Fruit fly (Drosophila melanogaster) whole organism, embryonic: Measurements from ENCODE around the gene CG1640.
A peak's percentile ranks its signal among the peaks of the same experiment; 100 is the strongest.

Source experiments
- Bgb ChIP-seq: fragments of 200-800 bp; sonication (Bioruptor generic); IDR thresholded peaks from 2 replicates; pipeline ENCODE4 v1.3.6; 2022; ENCODE audit warnings: missing biosample characterization, missing genetic modification characterization; ENCODE audit not compliant: partially characterized antibody
- Bteb2 ChIP-seq: fragments of 200-800 bp; sonication (Bioruptor generic); optimal IDR thresholded peaks from 2 replicates; lab custom pipeline; 2016; ENCODE audit warnings: missing biosample characterization, missing genetic modification characterization
- CG1024 ChIP-seq: fragments of 200-800 bp; sonication (Bioruptor generic); IDR thresholded peaks from 2 replicates; pipeline ENCODE4 v1.3.6; 2022; ENCODE audit warnings: missing biosample characterization, missing genetic modification characterization
- CG10565 ChIP-seq: fragments of 200-800 bp; sonication (Bioruptor generic); optimal IDR thresholded peaks from 3 replicates; lab custom pipeline; 2016; ENCODE audit warnings: missing biosample characterization, mild to moderate bottlenecking, missing genetic modification characterization
- CG12104 ChIP-seq: fragments of 200-800 bp; sonication (Bioruptor generic); optimal IDR thresholded peaks from 3 replicates; lab custom pipeline; 2016; ENCODE audit warnings: missing biosample characterization, missing genetic modification characterization
- CG14050 ChIP-seq: fragments of 200-800 bp; sonication (Bioruptor generic); IDR thresholded peaks from 3 replicates; pipeline ENCODE4 v1.3.6; 2022; ENCODE audit warnings: missing biosample characterization, missing genetic modification characterization
- CG14860 ChIP-seq: fragments of 200-800 bp; sonication (Bioruptor generic); IDR thresholded peaks from 3 replicates; pipeline ENCODE4 v1.3.6; 2022; ENCODE audit warnings: missing biosample characterization, missing genetic modification characterization; ENCODE audit not compliant: partially characterized antibody
- CG1792 ChIP-seq: fragments of 200-800 bp; sonication (Bioruptor generic); optimal IDR thresholded peaks from 2 replicates; lab custom pipeline; 2016; ENCODE audit warnings: missing biosample characterization, missing genetic modification characterization
- CG2120 ChIP-seq: fragments of 200-800 bp; sonication (Bioruptor generic); optimal IDR thresholded peaks from 3 replicates; lab custom pipeline; 2016; ENCODE audit warnings: missing biosample characterization, missing genetic modification characterization
- CG31441 ChIP-seq: fragments of 200-800 bp; sonication (Bioruptor generic); IDR thresholded peaks from 2 replicates; pipeline ENCODE4 v1.3.6; 2022; ENCODE audit warnings: missing biosample characterization, missing genetic modification characterization
- CG42726 ChIP-seq: fragments of 200-800 bp; sonication (Bioruptor generic); IDR thresholded peaks from 2 replicates; pipeline ENCODE4 v1.3.6; 2022; ENCODE audit warnings: missing biosample characterization, missing genetic modification characterization; ENCODE audit not compliant: partially characterized antibody
- CG6254 ChIP-seq: fragments of 200-800 bp; sonication (Bioruptor generic); optimal IDR thresholded peaks from 3 replicates; lab custom pipeline; 2017; ENCODE audit warnings: mild to moderate bottlenecking, missing biosample characterization, missing genetic modification reagents, missing genetic modification characterization
- CrebB ChIP-seq: fragments of 200-800 bp; sonication (Bioruptor generic); optimal IDR thresholded peaks from 3 replicates; lab custom pipeline; 2018; ENCODE audit warnings: missing biosample characterization, mild to moderate bottlenecking, missing genetic modification characterization
- D19A ChIP-seq: fragments of 200-800 bp; optimal IDR thresholded peaks from 3 replicates; lab custom pipeline; 2019; ENCODE audit warnings: missing biosample characterization, mild to moderate bottlenecking, missing genetic modification characterization, moderate library complexity
- Doc3 ChIP-seq: fragments of 200-800 bp; sonication (Bioruptor generic); IDR thresholded peaks from 3 replicates; pipeline ENCODE4 v1.3.6; 2022; ENCODE audit warnings: missing biosample characterization, missing genetic modification characterization; ENCODE audit not compliant: partially characterized antibody
- E2f1 ChIP-seq: fragments of 200-800 bp; sonication (Bioruptor generic); IDR thresholded peaks from 2 replicates; pipeline ENCODE4 v1.3.6; 2022; ENCODE audit warnings: missing biosample characterization, missing genetic modification characterization
- Gug ChIP-seq: fragments of 200-800 bp; sonication (Bioruptor generic); IDR thresholded peaks from 4 replicates; pipeline ENCODE4 v1.3.6; 2022; ENCODE audit warnings: missing biosample characterization, missing genetic modification characterization
- Hr3 ChIP-seq: fragments of 200-800 bp; sonication (Bioruptor generic); optimal IDR thresholded peaks from 3 replicates; lab custom pipeline; 2016; ENCODE audit warnings: missing biosample characterization, missing genetic modification characterization
- NC2β ChIP-seq: fragments of 200-800 bp; sonication (Bioruptor generic); optimal IDR thresholded peaks from 2 replicates; lab custom pipeline; 2016; ENCODE audit warnings: missing biosample characterization, missing genetic modification characterization
- Trl ChIP-seq, 3 experiments: fragments of >200 bp in 2 of 3; fragments of 200-800 bp in 1 of 3; sonication (Bioruptor generic) in 1 of 3; optimal IDR thresholded peaks; 2 replicates in 1 of 3; 3 replicates in 2 of 3; lab custom pipeline; 2016 to 2017; ENCODE audit warnings: missing biosample characterization in 1 of 3, missing genetic modification characterization in 1 of 3
- abd-A ChIP-seq: fragments of 200-800 bp; sonication (Bioruptor generic); optimal IDR thresholded peaks from 3 replicates; lab custom pipeline; 2019; ENCODE audit warnings: missing biosample characterization, mild to moderate bottlenecking, missing genetic modification characterization, moderate library complexity
- ase ChIP-seq: fragments of 200-800 bp; sonication (Bioruptor generic); IDR thresholded peaks from 3 replicates; pipeline ENCODE4 v1.3.6; 2022; ENCODE audit warnings: missing biosample characterization, missing genetic modification characterization
- br ChIP-seq: fragments of >200 bp; optimal IDR thresholded peaks from 2 replicates; lab custom pipeline; 2017
- cg ChIP-seq: fragments of 200-800 bp; sonication (Bioruptor generic); optimal IDR thresholded peaks from 3 replicates; lab custom pipeline; 2019; ENCODE audit warnings: missing biosample characterization, mild to moderate bottlenecking, missing genetic modification characterization, moderate library complexity
- chif ChIP-seq, 2 experiments: fragments of 200-800 bp; sonication (Bioruptor generic); optimal IDR thresholded peaks; 3 replicates each; lab custom pipeline; 2016; ENCODE audit warnings: missing biosample characterization in 2 of 2, missing genetic modification characterization in 2 of 2
- crc ChIP-seq: fragments of 200-800 bp; sonication (Bioruptor generic); optimal IDR thresholded peaks from 2 replicates; lab custom pipeline; 2016; ENCODE audit warnings: missing biosample characterization, missing genetic modification characterization
- dati ChIP-seq: fragments of 200-800 bp; sonication (Bioruptor generic); IDR thresholded peaks from 2 replicates; pipeline ENCODE4 v1.3.6; 2022; ENCODE audit warnings: missing biosample characterization, missing genetic modification characterization
- esg ChIP-seq: fragments of 200-800 bp; sonication (Bioruptor generic); conservative IDR thresholded peaks from 2 replicates; pipeline ENCODE4 v1.3.6; 2022; ENCODE audit warnings: missing biosample characterization, missing genetic modification characterization
- gro ChIP-seq: fragments of 200-800 bp; sonication (Bioruptor generic); optimal IDR thresholded peaks from 2 replicates; lab custom pipeline; 2016; ENCODE audit warnings: missing biosample characterization, missing genetic modification characterization
- gsb ChIP-seq: fragments of 200-800 bp; sonication (Bioruptor generic); IDR thresholded peaks from 2 replicates; pipeline ENCODE4 v1.3.6; 2022; ENCODE audit warnings: missing biosample characterization, missing genetic modification characterization
- gt ChIP-seq: fragments of 200-800 bp; sonication (Bioruptor generic); IDR thresholded peaks from 2 replicates; pipeline ENCODE4 v1.3.6; 2022; ENCODE audit warnings: missing biosample characterization, missing genetic modification characterization
- her ChIP-seq: fragments of 200-800 bp; sonication (Bioruptor generic); optimal IDR thresholded peaks from 2 replicates; lab custom pipeline; 2016; ENCODE audit warnings: missing biosample characterization, missing genetic modification characterization
- hkb ChIP-seq, 2 experiments: fragments of 200-800 bp in 1 of 2; fragments of >200 bp in 1 of 2; sonication (Bioruptor generic) in 1 of 2; IDR thresholded peaks in 1 of 2; optimal IDR thresholded peaks in 1 of 2; 2 replicates each; pipeline versions ENCODE4 v1.3.6 to Lab custom; 2017 to 2022; ENCODE audit warnings: missing biosample characterization in 1 of 2, missing genetic modification characterization in 1 of 2
- jigr1 ChIP-seq: fragments of 200-800 bp; sonication (Bioruptor generic); IDR thresholded peaks from 3 replicates; pipeline ENCODE4 v1.3.6; 2022; ENCODE audit warnings: missing biosample characterization, missing genetic modification characterization
- klu ChIP-seq: fragments of 200-800 bp; sonication (Bioruptor generic); IDR thresholded peaks from 2 replicates; pipeline ENCODE4 v1.3.6; 2022; ENCODE audit warnings: missing biosample characterization, missing genetic modification characterization
- lov ChIP-seq, 2 experiments: fragments of 200-800 bp in 1 of 2; fragments of >200 bp in 1 of 2; sonication (Bioruptor generic) in 1 of 2; IDR thresholded peaks in 1 of 2; optimal IDR thresholded peaks in 1 of 2; 2 replicates in 1 of 2; 3 replicates in 1 of 2; pipeline versions ENCODE4 v1.3.6 to Lab custom; 2017 to 2022; ENCODE audit warnings: missing biosample characterization in 1 of 2, missing genetic modification characterization in 1 of 2
- mld ChIP-seq: fragments of 200-800 bp; sonication (Bioruptor generic); IDR thresholded peaks from 3 replicates; pipeline ENCODE4 v1.3.6; 2022; ENCODE audit warnings: missing biosample characterization, missing genetic modification characterization; ENCODE audit not compliant: partially characterized antibody
- otp ChIP-seq: fragments of 200-800 bp; sonication (Bioruptor generic); IDR thresholded peaks from 3 replicates; pipeline ENCODE4, ENCODE4 v1.3.6; 2022; ENCODE audit warnings: missing biosample characterization, missing genetic modification characterization
- pfk ChIP-seq: fragments of 200-800 bp; sonication (Bioruptor generic); optimal IDR thresholded peaks from 2 replicates; lab custom pipeline; 2018; ENCODE audit warnings: missing biosample characterization, mild to moderate bottlenecking, missing genetic modification characterization, moderate library complexity
- phol ChIP-seq: fragments of 200-800 bp; sonication (Bioruptor generic); optimal IDR thresholded peaks from 3 replicates; lab custom pipeline; 2018; ENCODE audit warnings: missing biosample characterization, mild to moderate bottlenecking, missing genetic modification characterization, moderate library complexity
- ranshi ChIP-seq: fragments of 200-800 bp; sonication (Bioruptor generic); IDR thresholded peaks from 2 replicates; pipeline ENCODE4 v1.3.6; 2022; ENCODE audit warnings: missing biosample characterization, missing genetic modification characterization
- sr ChIP-seq: fragments of 200-800 bp; sonication (Bioruptor generic); IDR thresholded peaks from 3 replicates; pipeline ENCODE4 v1.3.6; 2022; ENCODE audit warnings: missing biosample characterization, missing genetic modification characterization
- sug ChIP-seq: fragments of 200-800 bp; optimal IDR thresholded peaks from 2 replicates; lab custom pipeline; 2019; ENCODE audit warnings: missing biosample characterization, mild to moderate bottlenecking, missing genetic modification characterization, moderate library complexity
- tx ChIP-seq: fragments of 200-800 bp; sonication (Bioruptor generic); optimal IDR thresholded peaks from 2 replicates; lab custom pipeline; 2016; ENCODE audit warnings: missing biosample characterization, missing genetic modification characterization
- wdn ChIP-seq: fragments of 200-800 bp; sonication (Bioruptor generic); IDR thresholded peaks from 2 replicates; pipeline ENCODE4 v1.3.6; 2022; ENCODE audit warnings: missing biosample characterization, missing genetic modification characterization
- yki ChIP-seq: fragments of >200 bp; optimal IDR thresholded peaks from 3 replicates; lab custom pipeline; 2018
- zf30C ChIP-seq: fragments of 200-800 bp; sonication (Bioruptor generic); optimal IDR thresholded peaks from 3 replicates; lab custom pipeline; 2018; ENCODE audit warnings: missing biosample characterization, mild to moderate bottlenecking, missing genetic modification characterization

CG1640 gene

DNA sequence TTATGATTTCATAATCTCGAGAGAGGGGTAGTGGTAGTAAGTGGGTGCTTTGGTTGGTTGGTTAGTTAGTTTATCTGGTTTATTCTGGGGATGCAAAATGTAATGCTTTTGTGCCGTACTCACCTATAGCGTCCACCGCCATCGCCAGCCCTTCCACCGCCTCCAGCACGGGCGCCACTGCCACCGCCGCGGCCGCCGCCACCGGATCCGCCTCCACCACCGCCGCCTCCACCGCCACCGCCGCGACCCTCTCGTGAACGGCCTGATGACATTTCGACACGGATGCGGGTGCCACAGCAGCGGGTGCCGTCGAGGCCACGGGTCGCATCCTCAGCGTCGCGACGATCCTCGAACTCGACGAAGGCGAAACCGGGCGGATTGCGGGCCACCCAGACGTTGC is 13.8 kb downstream of the CG1640 start (continued):
- TF ChIP-seq wdn (GFP tag; lab: Robert Waterston, UW) (no peak), cg (GFP tag; lab: Kevin White, UChicago) (peak; percentile 28), ase (GFP tag; lab: Robert Waterston, UW) (no peak), zf30C (GFP tag; lab: Kevin White, UChicago) (no peak)

- no peak for TF ChIP-seq NC2β (GFP tag; lab: Kevin White, UChicago)
- TF ChIP-seq her (GFP tag; lab: Kevin White, UChicago) = no peak
- TF ChIP-seq dati (GFP tag; lab: Robert Waterston, UW) = no peak
- peak; percentile 99 for TF ChIP-seq phol
- no peak; the same call in 3 of the 4 replicates for TF ChIP-seq Gug (GFP tag; lab: Robert Waterston, UW)
- TF ChIP-seq mld (GFP tag; lab: Robert Waterston, UW) = peak; percentile 60; the same call in 1 of the 3 replicates
- TF ChIP-seq lov (optimal IDR thresholded peaks at IDR 0.05; lab: Kevin White, UChicago) = no peak
- no peak for TF ChIP-seq lov (GFP tag; IDR thresholded peaks at IDR 0.05; lab: Robert Waterston, UW)
- peak; percentile 37; the same call in 1 of the 2 replicates for TF ChIP-seq CG31441 (GFP tag; lab: Robert Waterston, UW)
- 0 out of 2 replicates have a peak, but pooled peaks have one; percentile 12 for TF ChIP-seq ranshi
- TF ChIP-seq CG12104 (GFP tag; lab: Kevin White, UChicago) = peak; percentile 28
- no peak for TF ChIP-seq CG14050 (GFP tag; lab: Robert Waterston, UW)
- TF ChIP-seq Bteb2 (GFP tag; lab: Kevin White, UChicago) = no peak
- no peak for TF ChIP-seq CrebB (tag; lab: Kevin White, UChicago)
- no peak for TF ChIP-seq tx (GFP tag; lab: Kevin White, UChicago)
- peak; percentile 46 for TF ChIP-seq CG2120 (GFP tag; lab: Kevin White, UChicago)
- no peak for TF ChIP-seq hkb (optimal IDR thresholded peaks at IDR 0.05; lab: Kevin White, UChicago)
- no peak for TF ChIP-seq hkb (GFP tag; IDR thresholded peaks at IDR 0.05; lab: Robert Waterston, UW)
- no peak for TF ChIP-seq gro (GFP tag; lab: Kevin White, UChicago)
- TF ChIP-seq CG10565 (GFP tag; lab: Kevin White, UChicago) = no peak
- TF ChIP-seq yki (lab: Kevin White, UChicago) = no peak
- no peak for TF ChIP-seq otp (GFP tag; lab: Robert Waterston, UW)
- TF ChIP-seq CG42726 (GFP tag; lab: Robert Waterston, UW) = no peak; the same call in 1 of the 2 replicates
- no peak for TF ChIP-seq CG6254 (GFP tag; lab: Kevin White, UChicago)
- TF ChIP-seq gt (GFP tag; lab: Robert Waterston, UW) = no peak
- no peak for TF ChIP-seq gsb (GFP tag; lab: Robert Waterston, UW)
- peak; percentile 69 for TF ChIP-seq CG14860 (GFP tag; lab: Robert Waterston, UW)
- TF ChIP-seq esg (GFP tag; lab: Robert Waterston, UW) = no peak
- TF ChIP-seq CG1792 = no peak
- TF ChIP-seq crc (GFP tag; lab: Kevin White, UChicago) = no peak
- no peak for TF ChIP-seq D19A
- no peak for TF ChIP-seq pfk
- peak; percentile 58; the same call in 1 of the 2 replicates for TF ChIP-seq Bgb (GFP tag; lab: Robert Waterston, UW)
- TF ChIP-seq Hr3 = peak; percentile 41
- no peak for TF ChIP-seq chif (GFP tag; optimal IDR thresholded peaks at IDR 0.05; lab: Kevin White, UChicago)
- no peak for TF ChIP-seq abd-A (tag; lab: Kevin White, UChicago)
- TF ChIP-seq Trl (optimal IDR thresholded peaks at IDR 0.05; lab: Kevin White, UChicago) = no peak
- no peak for TF ChIP-seq Trl (GFP tag; optimal IDR thresholded peaks at IDR 0.05; lab: Kevin White, UChicago)
- TF ChIP-seq jigr1 (GFP tag; lab: Robert Waterston, UW) = no peak
- TF ChIP-seq E2f1 (GFP tag; lab: Robert Waterston, UW) = no peak
- peak; percentile 71 for TF ChIP-seq Doc3 (GFP tag; lab: Robert Waterston, UW)
- no peak for TF ChIP-seq br (lab: Kevin White, UChicago)
- TF ChIP-seq CG1024 (GFP tag; lab: Robert Waterston, UW) = no peak
- peak; percentile 70 for TF ChIP-seq sug (tag; lab: Kevin White, UChicago)
- no peak for TF ChIP-seq sr (GFP tag; lab: Robert Waterston, UW)
- 0 out of 2 replicates have a peak, but pooled peaks have one; percentile 15 for TF ChIP-seq klu (GFP tag; lab: Robert Waterston, UW)
These were observed 14.4 kb downstream of the CG1640 start, which contains the start of the genes Rbp1-like and Tim9a for dm6 chrX:13384583-13385342. Gene Rbp1-like, minus strand, starts transcription at chrX:13384877. Gene Tim9a, plus strand, starts transcription at chrX:13385210.
